Worm (Caenorhabditis elegans) whole organism, L2 larva: ENCODE data around the gene unc-98.

Experiments used
- ceh-82 ChIP-seq: fragments of 150-350 bp; optimal IDR thresholded peaks from 2 replicates; lab custom pipeline; 2014; ENCODE audit warnings: missing biosample characterization, missing genetic modification characterization
- nhr-11 ChIP-seq: fragments of 150-350 bp; optimal IDR thresholded peaks from 2 replicates; lab custom pipeline; 2014; ENCODE audit warnings: missing biosample characterization, missing genetic modification characterization
- sma-9 ChIP-seq, 2 experiments: fragments of 150-350 bp in 1 of 2; sonication (generic microtip) in 1 of 2; optimal IDR thresholded peaks; 2 replicates each; lab custom pipeline; 2014 to 2016; ENCODE audit warnings: missing genetic modification characterization in 2 of 2, mild to moderate bottlenecking in 1 of 2, missing biosample characterization in 1 of 2, missing compliant biosample characterization in 1 of 2, missing genetic modification reagents in 1 of 2, moderate library complexity in 1 of 2
- unc-62 ChIP-seq: fragments of 150-350 bp; optimal IDR thresholded peaks from 2 replicates; lab custom pipeline; 2014; ENCODE audit warnings: missing biosample characterization, missing genetic modification reagents, missing genetic modification characterization

DNA sequence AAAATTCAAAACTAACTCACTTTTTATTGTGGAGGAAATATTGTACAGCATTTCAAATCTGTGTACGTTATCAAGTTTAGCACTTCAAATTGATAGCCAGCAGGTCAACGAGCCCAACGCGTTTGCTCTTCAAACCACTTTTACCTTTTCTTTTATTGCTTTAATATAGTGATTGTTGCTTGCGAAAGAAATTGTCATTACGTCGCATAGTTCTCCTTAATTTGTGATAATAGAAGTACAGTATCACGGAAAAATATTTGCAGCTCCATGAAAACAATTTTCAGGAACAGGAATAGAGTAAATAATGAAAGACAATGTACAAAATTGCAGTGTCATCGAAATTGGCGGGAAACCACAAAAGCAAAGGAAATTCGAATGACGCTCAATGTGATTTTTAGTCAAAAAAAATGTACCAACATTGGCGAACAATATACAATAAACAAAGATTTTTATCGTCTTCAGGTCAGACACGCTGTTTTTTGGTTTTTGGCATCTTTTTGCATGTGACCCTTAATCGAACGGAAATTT is 14.4 kb downstream of the unc-98 start, which contains the start of the genes PDB1.1 and F08C6.5:
- TF ChIP-seq nhr-11 (tag; lab: Kevin White, UChicago) (no peak), unc-62 (GFP tag; lab: Kevin White, UChicago) (no peak), ceh-82 (tag; lab: Kevin White, UChicago) (no peak), sma-9 (GFP tag; optimal IDR thresholded peaks at IDR 0.05; lab: Kevin White, UChicago) (no peak), sma-9 (tag; optimal IDR thresholded peaks at IDR 0.05; lab: Kevin White, UChicago) (no peak)
